Fruit fly (Drosophila melanogaster) whole organism, prepupa: ENCODE measurements around the gene Gdh.

ENCODE experiments used
- Blimp-1 ChIP-seq: fragments of 200-800 bp; sonication (Bioruptor generic); optimal IDR thresholded peaks from 3 replicates; lab custom pipeline; 2017; ENCODE audit warnings: missing biosample characterization, missing genetic modification characterization, mild to moderate bottlenecking, moderate library complexity, missing genetic modification reagents
- CG10669 ChIP-seq: fragments of 200-800 bp; sonication (Bioruptor generic); optimal IDR thresholded peaks from 3 replicates; lab custom pipeline; 2018; ENCODE audit warnings: missing biosample characterization, mild to moderate bottlenecking, missing genetic modification characterization, moderate library complexity
- CG11294 ChIP-seq: fragments of 200-800 bp; sonication (Bioruptor generic); IDR thresholded peaks from 2 replicates; pipeline ENCODE4 v1.3.6; 2022; ENCODE audit warnings: missing biosample characterization, missing genetic modification characterization
- CG11902 ChIP-seq: fragments of 200-800 bp; sonication (Bioruptor generic); optimal IDR thresholded peaks from 3 replicates; lab custom pipeline; 2016; ENCODE audit warnings: missing biosample characterization, missing genetic modification characterization
- CG16779 ChIP-seq: fragments of 200-800 bp; sonication (Bioruptor generic); optimal IDR thresholded peaks from 3 replicates; lab custom pipeline; 2017; ENCODE audit warnings: missing biosample characterization, mild to moderate bottlenecking, missing genetic modification characterization
- CG3032 ChIP-seq: fragments of 200-800 bp; optimal IDR thresholded peaks from 2 replicates; lab custom pipeline; 2019; ENCODE audit warnings: missing biosample characterization, mild to moderate bottlenecking, missing genetic modification characterization, moderate library complexity
- CG31627 ChIP-seq: fragments of 200-800 bp; sonication (Bioruptor generic); optimal IDR thresholded peaks from 3 replicates; lab custom pipeline; 2016; ENCODE audit warnings: missing biosample characterization, missing genetic modification characterization
- CG34406 ChIP-seq: fragments of 200-800 bp; sonication (Bioruptor generic); optimal IDR thresholded peaks from 3 replicates; lab custom pipeline; 2016; ENCODE audit warnings: missing biosample characterization, missing genetic modification characterization
- CG3919 ChIP-seq: fragments of 200-800 bp; sonication (Bioruptor generic); optimal IDR thresholded peaks from 3 replicates; lab custom pipeline; 2016; ENCODE audit warnings: missing biosample characterization, missing genetic modification characterization
- CG4318 ChIP-seq: fragments of 200-800 bp; sonication (Bioruptor generic); optimal IDR thresholded peaks from 3 replicates; lab custom pipeline; 2017; ENCODE audit warnings: missing biosample characterization, mild to moderate bottlenecking, missing genetic modification characterization
- CG6163 ChIP-seq: fragments of 200-800 bp; sonication (Bioruptor generic); IDR thresholded peaks from 3 replicates; pipeline ENCODE4 v1.3.6; 2022; ENCODE audit warnings: missing biosample characterization, missing genetic modification characterization
- CG6276 ChIP-seq: fragments of 200-800 bp; sonication (Bioruptor generic); optimal IDR thresholded peaks from 2 replicates; lab custom pipeline; 2017; ENCODE audit warnings: missing biosample characterization, mild to moderate bottlenecking, missing genetic modification characterization
- CG6808 ChIP-seq: fragments of 200-800 bp; sonication (Bioruptor generic); optimal IDR thresholded peaks from 3 replicates; lab custom pipeline; 2017; ENCODE audit warnings: missing biosample characterization, missing genetic modification characterization, mild to moderate bottlenecking, moderate library complexity, missing genetic modification reagents
- CG7368 ChIP-seq: fragments of 200-800 bp; sonication (Bioruptor generic); optimal IDR thresholded peaks from 3 replicates; lab custom pipeline; 2016; ENCODE audit warnings: missing biosample characterization, missing genetic modification characterization
- CG8319 ChIP-seq: fragments of 200-800 bp; sonication (Bioruptor generic); optimal IDR thresholded peaks from 3 replicates; lab custom pipeline; 2016; ENCODE audit warnings: missing biosample characterization, missing genetic modification characterization
- CG8632 ChIP-seq: fragments of 200-800 bp; sonication (Bioruptor generic); optimal IDR thresholded peaks from 3 replicates; lab custom pipeline; 2016; ENCODE audit warnings: missing biosample characterization, missing genetic modification characterization
- Eip75B ChIP-seq: fragments of 200-800 bp; sonication (Bioruptor generic); optimal IDR thresholded peaks from 3 replicates; lab custom pipeline; 2016; ENCODE audit warnings: missing biosample characterization, missing genetic modification characterization
- Eip78C ChIP-seq: fragments of 200-800 bp; sonication (Bioruptor generic); peaks from one replicate; lab custom pipeline; 2016; ENCODE audit warnings: missing biosample characterization, missing genetic modification characterization
- Eip93F ChIP-seq: fragments of 200-800 bp; sonication (Bioruptor generic); optimal IDR thresholded peaks from 2 replicates; lab custom pipeline; 2016; ENCODE audit warnings: missing biosample characterization, mild to moderate bottlenecking, missing genetic modification characterization
- Ets21C ChIP-seq: fragments of 200-800 bp; sonication (Bioruptor generic); optimal IDR thresholded peaks from 3 replicates; lab custom pipeline; 2016; ENCODE audit warnings: missing biosample characterization, missing genetic modification characterization
- Gug ChIP-seq: fragments of 200-800 bp; sonication (Bioruptor generic); IDR thresholded peaks from 2 replicates; pipeline ENCODE4 v1.3.6; 2022; ENCODE audit warnings: missing biosample characterization, missing genetic modification characterization
- Hr38 ChIP-seq: sonication (Bioruptor generic); optimal IDR thresholded peaks from 2 replicates; lab custom pipeline; 2016; ENCODE audit warnings: missing biosample characterization, missing genetic modification characterization
- Hr39 ChIP-seq: fragments of 200-800 bp; sonication (Bioruptor generic); optimal IDR thresholded peaks from 2 replicates; lab custom pipeline; 2016; ENCODE audit warnings: missing biosample characterization, missing genetic modification characterization
- Lpt ChIP-seq: fragments of 200-800 bp; sonication (Bioruptor generic); optimal IDR thresholded peaks from 3 replicates; lab custom pipeline; 2016; ENCODE audit warnings: missing biosample characterization, missing genetic modification characterization
- Sox14 ChIP-seq: fragments of 200-800 bp; sonication (Bioruptor generic); optimal IDR thresholded peaks from 3 replicates; lab custom pipeline; 2016; ENCODE audit warnings: missing biosample characterization, missing genetic modification characterization
- Sox15 ChIP-seq: fragments of 200-800 bp; sonication (Bioruptor generic); optimal IDR thresholded peaks from 3 replicates; lab custom pipeline; 2016; ENCODE audit warnings: missing biosample characterization, missing genetic modification characterization
- acj6 ChIP-seq: fragments of 200-800 bp; sonication (Bioruptor generic); optimal IDR thresholded peaks from 3 replicates; lab custom pipeline; 2016; ENCODE audit warnings: missing biosample characterization, missing genetic modification characterization
- cyc ChIP-seq: fragments of 200-800 bp; sonication (Bioruptor generic); optimal IDR thresholded peaks from 3 replicates; lab custom pipeline; 2016; ENCODE audit warnings: missing biosample characterization, missing genetic modification characterization
- dac ChIP-seq: fragments of 200-800 bp; sonication (Bioruptor generic); optimal IDR thresholded peaks from 2 replicates; lab custom pipeline; 2017; ENCODE audit warnings: missing biosample characterization, mild to moderate bottlenecking, missing genetic modification characterization
- dsx ChIP-seq: fragments of 200-800 bp; optimal IDR thresholded peaks from 3 replicates; lab custom pipeline; 2019; ENCODE audit warnings: missing biosample characterization, mild to moderate bottlenecking, missing genetic modification characterization, moderate library complexity; ENCODE audit not compliant: poor library complexity, severe bottlenecking
- esn ChIP-seq: fragments of 200-800 bp; sonication (Bioruptor generic); optimal IDR thresholded peaks from 2 replicates; lab custom pipeline; 2016; ENCODE audit warnings: missing biosample characterization, mild to moderate bottlenecking, missing genetic modification characterization, moderate library complexity
- fkh ChIP-seq: fragments of 200-800 bp; sonication (Bioruptor generic); optimal IDR thresholded peaks from 3 replicates; lab custom pipeline; 2017; ENCODE audit warnings: missing biosample characterization, mild to moderate bottlenecking, missing genetic modification characterization, moderate library complexity
- lz ChIP-seq: fragments of 200-800 bp; sonication (Bioruptor generic); optimal IDR thresholded peaks from 3 replicates; lab custom pipeline; 2016; ENCODE audit warnings: missing biosample characterization, missing genetic modification characterization
- spab ChIP-seq: fragments of 200-800 bp; sonication (Bioruptor generic); optimal IDR thresholded peaks from 2 replicates; lab custom pipeline; 2017; ENCODE audit warnings: missing biosample characterization, mild to moderate bottlenecking, missing genetic modification characterization, missing genetic modification reagents
- ss ChIP-seq, 2 experiments: fragments of 200-800 bp; sonication (Bioruptor generic); optimal IDR thresholded peaks; 2 replicates in 1 of 2; 3 replicates in 1 of 2; lab custom pipeline; 2017 to 2018; ENCODE audit warnings: mild to moderate bottlenecking in 2 of 2, missing biosample characterization in 2 of 2, missing genetic modification characterization in 2 of 2, moderate library complexity in 1 of 2
- svp ChIP-seq: fragments of 200-800 bp; sonication (Bioruptor generic); peaks from one replicate; lab custom pipeline; 2016; ENCODE audit warnings: missing biosample characterization, missing genetic modification characterization
- vri ChIP-seq: fragments of 200-800 bp; sonication (Bioruptor generic); optimal IDR thresholded peaks from 3 replicates; lab custom pipeline; 2016; ENCODE audit warnings: missing biosample characterization, mild to moderate bottlenecking, missing genetic modification characterization

Gene Gdh

DNA sequence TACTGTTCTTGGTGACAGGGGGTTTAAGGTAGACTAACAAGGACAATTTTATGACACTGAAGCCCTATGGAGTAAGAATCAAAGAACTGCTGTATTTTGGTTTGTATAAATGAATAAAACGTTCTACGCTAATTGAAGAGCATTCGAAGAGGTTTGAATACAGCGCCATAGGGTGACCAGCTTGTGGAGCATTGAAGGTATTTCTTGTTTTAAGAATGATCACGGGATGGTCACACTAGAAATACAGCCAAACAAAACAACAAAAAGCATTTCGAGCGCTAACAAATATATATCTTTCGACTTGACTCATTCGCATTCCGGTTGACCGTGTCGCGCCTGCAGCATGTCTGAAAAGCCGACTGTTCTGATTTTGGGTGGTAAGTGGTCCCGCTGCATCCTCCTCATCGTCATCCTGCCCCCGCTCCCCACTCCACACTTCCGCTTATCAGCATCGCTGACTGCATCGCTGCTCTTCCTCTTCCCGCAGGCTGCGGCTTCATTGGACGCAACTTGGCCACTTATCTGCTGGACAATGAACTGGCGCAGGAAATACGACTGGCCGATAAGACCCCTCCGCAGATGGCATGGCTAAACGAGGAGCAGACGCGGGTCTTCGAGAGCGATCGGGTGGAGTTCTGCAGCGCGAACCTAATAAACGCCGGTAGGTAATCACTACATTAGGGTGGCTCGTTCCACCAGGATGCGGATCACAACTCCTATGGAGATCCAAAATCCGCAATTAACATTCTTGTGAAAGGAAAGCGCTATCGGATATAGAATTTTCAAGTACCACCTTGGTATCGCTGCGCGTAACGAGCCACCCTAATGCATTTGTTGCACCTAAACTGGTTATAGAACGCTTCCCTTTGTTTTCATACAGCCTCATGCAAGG lies 9.0 kb downstream of the Gdh start, which contains the start of gene CG5854 (continued):
- TF ChIP-seq CG34406 (GFP tag; lab: Kevin White, UChicago) (peak; percentile 96), ss (GFP tag; optimal IDR thresholded peaks at IDR 0.05; lab: Kevin White, UChicago) (peak; percentile 94 to 96), fkh (no peak), CG7368 (peak; percentile 98), Ets21C (peak; percentile 94), CG6276 (peak; percentile 98), CG3032 (peak; percentile 92), Hr38 (GFP tag; lab: Kevin White, UChicago) (peak; percentile 84), CG11902 (peak; percentile 88), CG8632 (GFP tag; lab: Kevin White, UChicago) (peak; percentile 96), CG4318 (GFP tag; lab: Kevin White, UChicago) (peak; percentile 92), CG11294 (GFP tag; lab: Robert Waterston, UW) (peak; percentile 96), Gug (GFP tag; lab: Robert Waterston, UW) (peak; percentile 96), CG3919 (peak; percentile 99), CG16779 (tag; lab: Kevin White, UChicago) (peak; percentile 96), vri (GFP tag; lab: Kevin White, UChicago) (peak; percentile 96), esn (GFP tag; lab: Kevin White, UChicago) (peak; percentile 97), Eip93F (GFP tag; lab: Kevin White, UChicago) (no peak), CG8319 (peak; percentile 95), Lpt (GFP tag; lab: Kevin White, UChicago) (peak; percentile 91), CG10669 (peak; percentile 93), spab (GFP tag; lab: Kevin White, UChicago) (peak; percentile 97), acj6 (GFP tag; lab: Kevin White, UChicago) (peak; percentile 98)

DNA sequence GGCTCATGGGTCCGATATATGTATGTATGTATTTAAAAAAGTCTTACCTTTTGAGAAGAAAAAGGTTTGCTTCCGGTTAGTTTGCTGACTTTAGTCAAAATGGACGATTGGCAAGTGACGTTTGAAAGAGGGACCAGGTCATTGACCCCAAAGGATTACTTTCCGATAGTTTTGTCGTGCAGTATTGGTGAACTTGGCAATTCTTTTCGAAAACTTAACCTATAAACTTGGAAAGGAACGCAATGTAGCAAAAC lies 9.5 kb downstream of the Gdh start, which contains the start of gene RpS19b:
Gene RpS19b, minus strand, starts transcription at position 101 of the 254 bp plus-strand sequence.
- no peak for TF ChIP-seq fkh
- TF ChIP-seq CG6808 (GFP tag; lab: Kevin White, UChicago): no peak
- no peak for TF ChIP-seq Ets21C
- no peak for TF ChIP-seq CG8632 (GFP tag; lab: Kevin White, UChicago)
- TF ChIP-seq CG3032: no peak
- TF ChIP-seq CG11294 (GFP tag; lab: Robert Waterston, UW): no peak
- no peak for TF ChIP-seq Eip75B (GFP tag; lab: Kevin White, UChicago)
- TF ChIP-seq esn (GFP tag; lab: Kevin White, UChicago): no peak
- TF ChIP-seq CG6163 (GFP tag; lab: Robert Waterston, UW): no peak
- no peak for TF ChIP-seq Hr39 (GFP tag; lab: Kevin White, UChicago)
- TF ChIP-seq CG31627 (GFP tag; lab: Kevin White, UChicago): no peak
- TF ChIP-seq ss (GFP tag; optimal IDR thresholded peaks at IDR 0.05; lab: Kevin White, UChicago): no peak
- TF ChIP-seq Sox15: no peak
- no peak for TF ChIP-seq dac (GFP tag; lab: Kevin White, UChicago)

DNA sequence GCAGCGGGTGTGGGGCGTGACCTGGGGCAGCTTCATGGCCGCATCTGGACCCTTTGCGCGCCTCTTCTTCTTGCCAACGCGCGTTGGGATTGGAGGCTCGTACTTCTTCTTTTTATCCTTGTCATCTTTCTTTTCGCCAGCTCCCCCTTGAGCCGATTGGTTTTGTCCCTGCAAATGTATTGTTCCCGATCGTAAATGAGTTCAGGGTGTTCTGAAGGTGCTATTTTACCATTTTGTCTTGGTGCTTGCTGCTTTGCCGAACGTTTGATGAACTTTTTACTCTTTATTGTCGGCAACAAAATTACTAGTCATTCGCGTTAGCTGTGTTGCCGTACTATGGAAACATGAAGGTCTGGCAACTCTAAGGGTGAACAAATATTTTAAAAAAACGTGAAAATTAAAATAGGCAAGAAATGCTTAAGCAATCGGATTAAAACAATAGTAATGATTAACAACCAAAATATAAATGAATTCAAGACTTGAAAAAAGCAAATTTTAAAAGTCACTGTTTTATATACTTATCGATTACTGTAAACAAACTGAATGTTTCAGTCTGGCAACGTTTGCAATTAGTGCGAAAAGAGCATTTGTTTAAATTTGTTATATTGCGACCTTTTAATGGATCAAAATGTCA lies 11.7 kb downstream of the Gdh start, which contains the start of the genes Rpt2 and CG13599:
Gene Rpt2, minus strand, starts transcription at position 464 of the 634 bp plus-strand sequence.
Gene CG13599, plus strand, starts transcription at position 545 of the 634 bp plus-strand sequence.
- peak; percentile 59 for TF ChIP-seq Sox14 (GFP tag; lab: Kevin White, UChicago)
- TF ChIP-seq lz (GFP tag; lab: Kevin White, UChicago): peak; percentile 12
- peak; percentile 9 for TF ChIP-seq cyc (GFP tag; lab: Kevin White, UChicago)
- TF ChIP-seq CG8632 (GFP tag; lab: Kevin White, UChicago): no peak
- peak; percentile 51 for TF ChIP-seq esn (GFP tag; lab: Kevin White, UChicago)
- TF ChIP-seq Blimp-1: no peak
- TF ChIP-seq dsx: peak; percentile 52
- TF ChIP-seq fkh: peak; percentile 93
- no peak for TF ChIP-seq Gug (GFP tag; lab: Robert Waterston, UW)
- peak; percentile 19 for TF ChIP-seq Eip78C (GFP tag; lab: Kevin White, UChicago)
- TF ChIP-seq svp (GFP tag; lab: Kevin White, UChicago): no peak
- peak; percentile 4 for TF ChIP-seq CG3032
- TF ChIP-seq CG31627 (GFP tag; lab: Kevin White, UChicago): peak; percentile 6
